Fruit fly (Drosophila melanogaster) whole organism, pupa: Measurements from ENCODE around the gene rdog.

ENCODE experiments used
- CG10348 ChIP-seq: fragments of 200-800 bp; sonication (Bioruptor generic); IDR thresholded peaks from 2 replicates; pipeline ENCODE4 v1.3.6; 2022; ENCODE audit warnings: missing biosample characterization, missing genetic modification characterization
- CG12605 ChIP-seq: fragments of 200-800 bp; sonication (Bioruptor generic); IDR thresholded peaks from 2 replicates; pipeline ENCODE4 v1.3.6; 2022; ENCODE audit warnings: missing biosample characterization, missing genetic modification characterization
- CG13204 ChIP-seq: fragments of 200-800 bp; sonication (Bioruptor generic); optimal IDR thresholded peaks from 2 replicates; lab custom pipeline; 2018; ENCODE audit warnings: missing biosample characterization, mild to moderate bottlenecking, missing genetic modification characterization, moderate library complexity
- CG14655 ChIP-seq: fragments of 200-800 bp; sonication (Bioruptor generic); optimal IDR thresholded peaks from 3 replicates; lab custom pipeline; 2017; ENCODE audit warnings: mild to moderate bottlenecking, missing biosample characterization, missing genetic modification reagents, missing genetic modification characterization
- CG15710 ChIP-seq: fragments of 200-800 bp; sonication (Bioruptor generic); optimal IDR thresholded peaks from 2 replicates; lab custom pipeline; 2018; ENCODE audit warnings: missing biosample characterization, mild to moderate bottlenecking, missing genetic modification characterization, moderate library complexity
- CG17806 ChIP-seq: fragments of 200-800 bp; sonication (Bioruptor generic); optimal IDR thresholded peaks from 2 replicates; lab custom pipeline; 2018; ENCODE audit warnings: missing biosample characterization, mild to moderate bottlenecking, missing genetic modification characterization, moderate library complexity
- CG32121 ChIP-seq: fragments of 200-800 bp; sonication (Bioruptor generic); IDR thresholded peaks from 2 replicates; pipeline ENCODE4 v1.3.6; 2022; ENCODE audit warnings: missing biosample characterization, missing genetic modification characterization
- CG34367 ChIP-seq: fragments of 200-800 bp; sonication (Bioruptor generic); optimal IDR thresholded peaks from 2 replicates; lab custom pipeline; 2018; ENCODE audit warnings: missing biosample characterization, mild to moderate bottlenecking, missing genetic modification characterization
- CG4496 ChIP-seq: fragments of 200-800 bp; sonication (Bioruptor generic); IDR thresholded peaks from 3 replicates; pipeline ENCODE4 v1.3.6; 2022; ENCODE audit warnings: missing biosample characterization, missing genetic modification characterization
- CG8159 ChIP-seq: fragments of 200-800 bp; sonication (Bioruptor generic); optimal IDR thresholded peaks from 3 replicates; lab custom pipeline; 2018; ENCODE audit warnings: missing biosample characterization, mild to moderate bottlenecking, missing genetic modification characterization, moderate library complexity
- CG8301 ChIP-seq: fragments of 200-800 bp; sonication (Bioruptor generic); optimal IDR thresholded peaks from 2 replicates; lab custom pipeline; 2018; ENCODE audit warnings: missing biosample characterization, mild to moderate bottlenecking, missing genetic modification characterization
- CG9948 ChIP-seq: fragments of 200-800 bp; sonication (Bioruptor generic); optimal IDR thresholded peaks from 2 replicates; lab custom pipeline; 2018; ENCODE audit warnings: missing biosample characterization, mild to moderate bottlenecking, missing genetic modification characterization, moderate library complexity
- D1 ChIP-seq: fragments of 200-800 bp; sonication (Bioruptor generic); optimal IDR thresholded peaks from 2 replicates; lab custom pipeline; 2018; ENCODE audit warnings: missing biosample characterization, mild to moderate bottlenecking, missing genetic modification characterization, moderate library complexity
- EcR ChIP-seq: fragments of 200-800 bp; sonication (Bioruptor generic); optimal IDR thresholded peaks from 3 replicates; lab custom pipeline; 2019; ENCODE audit warnings: missing biosample characterization, missing genetic modification characterization, mild to moderate bottlenecking, moderate library complexity, missing genetic modification reagents
- Ets98B ChIP-seq: fragments of 200-800 bp; sonication (Bioruptor generic); IDR thresholded peaks from 2 replicates; pipeline ENCODE4 v1.3.6; 2022; ENCODE audit warnings: missing biosample characterization, missing genetic modification characterization
- Pif1A ChIP-seq: fragments of 200-800 bp; sonication (Bioruptor generic); optimal IDR thresholded peaks from 3 replicates; lab custom pipeline; 2016; ENCODE audit warnings: missing biosample characterization, missing genetic modification characterization
- Pif1B ChIP-seq: fragments of 200-800 bp; sonication (Bioruptor generic); optimal IDR thresholded peaks from 3 replicates; lab custom pipeline; 2016; ENCODE audit warnings: missing biosample characterization, missing genetic modification characterization
- Snoo ChIP-seq: fragments of 200-800 bp; sonication (Bioruptor generic); optimal IDR thresholded peaks from 3 replicates; lab custom pipeline; 2017; ENCODE audit warnings: missing biosample characterization, mild to moderate bottlenecking, missing genetic modification characterization, inconsistent platforms
- fd96Ca ChIP-seq: fragments of 200-800 bp; sonication (Bioruptor generic); IDR thresholded peaks from 3 replicates; pipeline ENCODE4 v1.3.6; 2022; ENCODE audit warnings: missing biosample characterization, missing genetic modification characterization
- gl ChIP-seq: fragments of 200-800 bp; sonication (Bioruptor generic); optimal IDR thresholded peaks from 2 replicates; lab custom pipeline; 2018; ENCODE audit warnings: missing biosample characterization, mild to moderate bottlenecking, missing genetic modification characterization
- rn ChIP-seq: fragments of 200-800 bp; sonication (Bioruptor generic); IDR thresholded peaks from 2 replicates; pipeline ENCODE4 v1.3.6; 2022; ENCODE audit warnings: missing biosample characterization, missing genetic modification characterization

rdog gene

DNA sequence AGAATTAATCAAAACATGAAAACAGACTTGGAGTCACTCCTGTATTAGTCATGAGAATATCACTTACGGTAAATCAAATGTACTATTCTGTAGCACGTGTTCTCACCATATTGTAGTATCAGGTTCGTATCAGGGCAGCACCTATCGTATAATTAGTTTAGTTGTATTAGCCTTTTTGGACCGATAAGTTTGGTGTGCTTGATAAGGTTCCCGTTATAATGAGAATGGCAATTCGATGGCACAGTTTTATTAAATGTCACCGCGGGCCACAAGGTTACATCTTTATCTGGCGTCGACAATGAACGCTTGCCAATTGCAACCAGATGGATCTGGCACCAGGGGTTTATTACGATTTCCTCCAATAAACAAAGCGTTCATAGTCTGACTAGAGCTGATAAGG, 799 bp downstream of the rdog start:
- TF ChIP-seq rn (GFP tag; lab: Robert Waterston, UW) (no peak), CG14655 (GFP tag; lab: Kevin White, UChicago) (no peak), EcR (GFP tag; lab: Kevin White, UChicago) (no peak), gl (no peak), CG13204 (GFP tag; lab: Kevin White, UChicago) (no peak)

DNA sequence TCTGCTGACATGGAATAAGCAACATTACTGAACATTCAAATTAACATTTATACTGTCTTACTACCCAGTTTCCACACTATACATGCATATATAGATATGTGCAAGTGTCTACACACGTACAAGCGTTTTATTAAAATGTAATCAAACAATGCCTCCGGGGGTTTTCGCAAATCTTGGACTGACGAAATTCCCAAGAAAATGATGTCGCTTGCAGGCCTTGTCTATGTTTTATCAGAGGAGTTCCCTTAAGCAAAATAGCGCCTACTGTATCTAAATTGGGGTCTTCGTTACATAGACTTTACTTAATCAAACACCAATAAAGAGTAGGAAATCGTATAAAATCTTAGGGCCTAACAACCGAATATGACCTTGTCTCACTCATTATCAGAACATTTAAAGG, 1.7 kb downstream of the rdog start:
- TF ChIP-seq CG4496, result no peak
- no peak for TF ChIP-seq CG14655 (GFP tag; lab: Kevin White, UChicago)
- no peak for TF ChIP-seq Pif1B
- no peak for TF ChIP-seq rn (GFP tag; lab: Robert Waterston, UW)
- TF ChIP-seq CG8159 (tag; lab: Kevin White, UChicago), result no peak
- no peak for TF ChIP-seq CG15710 (tag; lab: Kevin White, UChicago)
- no peak for TF ChIP-seq CG13204 (GFP tag; lab: Kevin White, UChicago)
- no peak for TF ChIP-seq EcR (GFP tag; lab: Kevin White, UChicago)
- no peak for TF ChIP-seq D1 (tag; lab: Kevin White, UChicago)
- TF ChIP-seq fd96Ca (GFP tag; lab: Robert Waterston, UW), result no peak
- no peak for TF ChIP-seq gl
- no peak for TF ChIP-seq CG32121 (GFP tag; lab: Robert Waterston, UW)
- no peak for TF ChIP-seq CG12605 (GFP tag; lab: Robert Waterston, UW)
- no peak for TF ChIP-seq CG10348 (GFP tag; lab: Robert Waterston, UW)

- no peak for TF ChIP-seq CG8301 (tag; lab: Kevin White, UChicago)
- TF ChIP-seq CG12605 (GFP tag; lab: Robert Waterston, UW), result no peak
- TF ChIP-seq Snoo (tag; lab: Kevin White, UChicago), result no peak
- no peak for TF ChIP-seq rn (GFP tag; lab: Robert Waterston, UW)
- no peak for TF ChIP-seq CG17806
- TF ChIP-seq gl, result no peak
- TF ChIP-seq D1 (tag; lab: Kevin White, UChicago), result no peak
- TF ChIP-seq CG32121 (GFP tag; lab: Robert Waterston, UW), result no peak
- TF ChIP-seq CG14655 (GFP tag; lab: Kevin White, UChicago), result no peak
- no peak for TF ChIP-seq CG8159 (tag; lab: Kevin White, UChicago)
- TF ChIP-seq Ets98B (GFP tag; lab: Robert Waterston, UW), result no peak
- TF ChIP-seq CG15710 (tag; lab: Kevin White, UChicago), result no peak
- no peak for TF ChIP-seq CG34367
- TF ChIP-seq Pif1A, result no peak
- no peak for TF ChIP-seq CG4496
These were observed 7.2 kb downstream of the rdog start, which contains the start of gene CG11898 for dm6 chr3R:29164930-29165693. TSS of gene CG11898 (plus strand) at chr3R:29165643.

DNA sequence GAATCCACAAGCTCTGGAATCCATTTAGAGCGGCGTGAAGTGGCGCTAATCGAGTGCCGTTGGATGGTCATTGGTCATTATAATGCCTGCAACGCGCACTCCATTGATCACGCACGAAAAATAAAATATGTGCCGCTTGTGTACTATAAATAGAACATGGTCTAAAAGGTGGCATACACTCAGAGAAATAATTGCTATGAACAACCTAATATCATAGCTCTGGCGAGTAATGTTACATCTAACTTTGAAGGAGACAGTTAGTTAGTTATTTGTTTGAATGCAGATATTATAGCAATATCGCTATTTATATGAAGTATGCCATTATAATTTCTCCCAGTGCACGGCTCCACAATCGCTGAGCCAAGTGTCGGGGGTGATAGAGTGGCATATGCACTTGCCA, 33.1 kb downstream of the rdog start:
- TF ChIP-seq CG4496 (0 out of 3 replicates have a peak, but pooled peaks have one; percentile 14), CG14655 (GFP tag; lab: Kevin White, UChicago) (no peak), CG8301 (tag; lab: Kevin White, UChicago) (no peak)
- TF ChIP-seq, all 21 proteins: peak for 1

- TF ChIP-seq CG8159 (tag; lab: Kevin White, UChicago) (no peak), Pif1B (no peak), EcR (GFP tag; lab: Kevin White, UChicago) (no peak), CG32121 (GFP tag; lab: Robert Waterston, UW) (no peak)
These were observed 37.0 kb downstream of the rdog start, which contains the start of gene jus for dm6 chr3R:29194957-29195356. TSS of gene jus (minus strand) at chr3R:29194994.

dm6 chr3R:29196967-29197611, 39.2 kb downstream of the rdog start, which contains the start of gene CG14515:
TSS of gene CG14515 (plus strand) at chr3R:29197556.
- TF ChIP-seq CG17806, result no peak
- peak; percentile 30 for TF ChIP-seq CG14655 (GFP tag; lab: Kevin White, UChicago)
- TF ChIP-seq CG34367, result no peak
- no peak for TF ChIP-seq CG8159 (tag; lab: Kevin White, UChicago)
- TF ChIP-seq rn (GFP tag; lab: Robert Waterston, UW), result no peak
- no peak for TF ChIP-seq Ets98B (GFP tag; lab: Robert Waterston, UW)
- no peak for TF ChIP-seq Pif1A
- TF ChIP-seq CG15710 (tag; lab: Kevin White, UChicago), result no peak
- TF ChIP-seq Pif1B, result no peak
- no peak for TF ChIP-seq fd96Ca (GFP tag; lab: Robert Waterston, UW)
- TF ChIP-seq CG4496, result no peak; the same call in 2 of the 3 replicates
- 0 out of 2 replicates have a peak, but pooled peaks have one; percentile 21 for TF ChIP-seq CG32121 (GFP tag; lab: Robert Waterston, UW)
- TF ChIP-seq EcR (GFP tag; lab: Kevin White, UChicago), result no peak
- no peak for TF ChIP-seq CG9948
